Worm (Caenorhabditis elegans): ENCODE data around the gene T07E3.2.

DNA sequence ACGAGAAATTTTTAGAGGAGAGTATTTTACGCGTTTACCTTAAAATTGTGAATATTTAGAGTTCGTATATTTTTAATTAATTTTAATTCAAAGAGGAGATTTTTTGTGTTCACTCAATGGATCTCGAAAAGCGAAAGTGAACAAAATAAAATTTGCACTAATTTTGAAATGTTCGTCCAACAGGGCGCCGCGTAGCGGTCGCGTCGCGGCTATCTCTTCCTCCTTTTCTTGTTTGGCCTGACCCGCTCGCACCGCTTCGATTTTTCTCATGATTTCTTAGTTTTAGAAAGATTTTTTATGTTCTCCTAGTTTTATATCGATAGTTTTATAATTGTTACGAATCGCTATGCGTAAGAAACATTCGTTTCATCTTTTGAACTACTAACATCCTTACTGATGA, 44.9 kb downstream of the T07E3.2 start:
- TF ChIP-seq sea-1 (GFP tag; conservative IDR thresholded peaks at IDR 0.05), result no peak
- no peak for TF ChIP-seq ets-7 (tag; optimal IDR thresholded peaks at IDR 0.05)
- TF ChIP-seq ceh-13 (GFP tag; optimal IDR thresholded peaks at IDR 0.05), result no peak
- no peak for TF ChIP-seq ceh-36 (tag; optimal IDR thresholded peaks at IDR 0.05)
- TF ChIP-seq hmbx-1 (tag; optimal IDR thresholded peaks at IDR 0.05), result no peak
- no peak for TF ChIP-seq aly-1 (tag; optimal IDR thresholded peaks at IDR 0.05)
- TF ChIP-seq pes-1 (GFP tag; IDR thresholded peaks at IDR 0.05), result no peak
- no peak for TF ChIP-seq hmg-4 (GFP tag; optimal IDR thresholded peaks at IDR 0.05)
- no peak for TF ChIP-seq F13C5.2 (tag; optimal IDR thresholded peaks at IDR 0.05)
- no peak for TF ChIP-seq tbx-37 (GFP tag; conservative IDR thresholded peaks at IDR 0.05)
- TF ChIP-seq ama-1 (optimal IDR thresholded peaks at IDR 0.05), result no peak
